Fruit fly (Drosophila melanogaster) whole organism, embryonic: ENCODE measurements around the gene CG5641.
A peak's percentile ranks its signal among the peaks of the same experiment; 100 is the strongest.

ENCODE experiments used
- Atf3 ChIP-seq: fragments of 200-800 bp; sonication (Bioruptor generic); optimal IDR thresholded peaks from 3 replicates; lab custom pipeline; 2016; ENCODE audit warnings: missing biosample characterization, missing genetic modification characterization
- CG10979 ChIP-seq: fragments of 200-800 bp; sonication (Bioruptor generic); optimal IDR thresholded peaks from 2 replicates; lab custom pipeline; 2018; ENCODE audit warnings: missing biosample characterization, mild to moderate bottlenecking, missing genetic modification characterization, moderate library complexity
- CG11695 ChIP-seq: fragments of 200-800 bp; sonication (Bioruptor generic); IDR thresholded peaks from 3 replicates; pipeline ENCODE4 v1.3.6; 2022; ENCODE audit warnings: missing biosample characterization, missing genetic modification characterization
- CG1233 ChIP-seq: fragments of 200-800 bp; sonication (Bioruptor generic); optimal IDR thresholded peaks from 4 replicates; lab custom pipeline; 2018; ENCODE audit warnings: missing biosample characterization, mild to moderate bottlenecking, missing genetic modification characterization
- CG12391 ChIP-seq: fragments of 200-800 bp; sonication (Bioruptor generic); optimal IDR thresholded peaks from 3 replicates; lab custom pipeline; 2018; ENCODE audit warnings: missing biosample characterization, mild to moderate bottlenecking, missing genetic modification characterization, moderate library complexity
- CG13296 ChIP-seq: fragments of 200-800 bp; sonication (Bioruptor generic); optimal IDR thresholded peaks from 3 replicates; lab custom pipeline; 2018; ENCODE audit warnings: missing biosample characterization, mild to moderate bottlenecking, missing genetic modification characterization
- CG13894 ChIP-seq: fragments of 200-800 bp; sonication (Bioruptor generic); optimal IDR thresholded peaks from 3 replicates; lab custom pipeline; 2018; ENCODE audit warnings: missing biosample characterization, mild to moderate bottlenecking, missing genetic modification characterization, moderate library complexity
- CG14014 ChIP-seq: fragments of 200-800 bp; sonication (Bioruptor generic); IDR thresholded peaks from 2 replicates; pipeline ENCODE4 v1.3.6; 2022; ENCODE audit warnings: missing biosample characterization, missing genetic modification characterization
- CG14710 ChIP-seq: fragments of 200-800 bp; sonication (Bioruptor generic); optimal IDR thresholded peaks from 3 replicates; lab custom pipeline; 2019; ENCODE audit warnings: missing biosample characterization, mild to moderate bottlenecking, missing genetic modification characterization, moderate library complexity
- CG15696 ChIP-seq: fragments of 200-800 bp; sonication (Bioruptor generic); optimal IDR thresholded peaks from 2 replicates; lab custom pipeline; 2019; ENCODE audit warnings: missing biosample characterization, mild to moderate bottlenecking, missing genetic modification characterization, moderate library complexity
- CG17328 ChIP-seq: fragments of 200-800 bp; sonication (Bioruptor generic); IDR thresholded peaks from 2 replicates; pipeline ENCODE4 v1.3.6; 2022; ENCODE audit warnings: missing biosample characterization, missing genetic modification characterization
- CG3726 ChIP-seq: fragments of 200-800 bp; sonication (Bioruptor generic); IDR thresholded peaks from 3 replicates; pipeline ENCODE4, ENCODE4 v1.3.6; 2022; ENCODE audit warnings: missing biosample characterization, missing genetic modification characterization
- CG7839 ChIP-seq: fragments of 200-800 bp; sonication (Bioruptor generic); optimal IDR thresholded peaks from 3 replicates; lab custom pipeline; 2018; ENCODE audit warnings: missing biosample characterization, mild to moderate bottlenecking, missing genetic modification characterization, moderate library complexity
- CG9437 ChIP-seq: fragments of 200-800 bp; sonication (Bioruptor generic); optimal IDR thresholded peaks from 2 replicates; lab custom pipeline; 2018; ENCODE audit warnings: missing biosample characterization, mild to moderate bottlenecking, missing genetic modification characterization
- Chrac-16 ChIP-seq: fragments of 200-800 bp; sonication (Bioruptor generic); optimal IDR thresholded peaks from 3 replicates; lab custom pipeline; 2016; ENCODE audit warnings: missing biosample characterization, missing genetic modification characterization
- Gug ChIP-seq: fragments of 200-800 bp; sonication (Bioruptor generic); IDR thresholded peaks from 4 replicates; pipeline ENCODE4 v1.3.6; 2022; ENCODE audit warnings: missing biosample characterization, missing genetic modification characterization
- H2.0 ChIP-seq: fragments of 200-800 bp; sonication (Bioruptor generic); IDR thresholded peaks from 2 replicates; pipeline ENCODE4 v1.3.6; 2022; ENCODE audit warnings: missing biosample characterization, missing genetic modification characterization
- Hsf ChIP-seq: fragments of 200-800 bp; sonication (Bioruptor generic); optimal IDR thresholded peaks from 3 replicates; lab custom pipeline; 2016; ENCODE audit warnings: missing biosample characterization, missing genetic modification characterization
- MBD-R2 ChIP-seq: fragments of 200-800 bp; sonication (Bioruptor generic); IDR thresholded peaks from 2 replicates; pipeline ENCODE4 v1.3.6; 2022; ENCODE audit warnings: missing biosample characterization, missing genetic modification characterization
- Oli ChIP-seq: fragments of 200-800 bp; sonication (Bioruptor generic); optimal IDR thresholded peaks from 2 replicates; lab custom pipeline; 2018; ENCODE audit warnings: missing biosample characterization, mild to moderate bottlenecking, missing genetic modification characterization, moderate library complexity
- Optix ChIP-seq: fragments of 200-800 bp; sonication (Bioruptor generic); IDR thresholded peaks from 3 replicates; pipeline ENCODE4 v1.3.6; 2022; ENCODE audit warnings: missing biosample characterization, missing genetic modification characterization
- Sox102F ChIP-seq: fragments of 200-800 bp; sonication (Bioruptor generic); optimal IDR thresholded peaks from 2 replicates; lab custom pipeline; 2018; ENCODE audit warnings: missing biosample characterization, mild to moderate bottlenecking, missing genetic modification characterization, moderate library complexity
- Xbp1 ChIP-seq: fragments of 200-800 bp; sonication (Bioruptor generic); optimal IDR thresholded peaks from 3 replicates; lab custom pipeline; 2016; ENCODE audit warnings: missing biosample characterization, mild to moderate bottlenecking, missing genetic modification characterization
- bsh ChIP-seq, 2 experiments: fragments of 200-800 bp; sonication (Bioruptor generic); optimal IDR thresholded peaks; 2 replicates each; lab custom pipeline; 2017 to 2018; ENCODE audit warnings: mild to moderate bottlenecking in 2 of 2, missing biosample characterization in 2 of 2, missing genetic modification characterization in 2 of 2, moderate library complexity in 1 of 2
- corto ChIP-seq: fragments of 200-800 bp; sonication (Bioruptor generic); optimal IDR thresholded peaks from 2 replicates; lab custom pipeline; 2016; ENCODE audit warnings: missing biosample characterization, mild to moderate bottlenecking, missing genetic modification characterization, moderate library complexity
- dimm ChIP-seq: fragments of 200-800 bp; sonication (Bioruptor generic); IDR thresholded peaks from 2 replicates; pipeline ENCODE4 v1.3.6; 2022; ENCODE audit warnings: missing biosample characterization, missing genetic modification characterization
- esg ChIP-seq: fragments of 200-800 bp; sonication (Bioruptor generic); conservative IDR thresholded peaks from 2 replicates; pipeline ENCODE4 v1.3.6; 2022; ENCODE audit warnings: missing biosample characterization, missing genetic modification characterization
- fd3F ChIP-seq: fragments of 200-800 bp; sonication (Bioruptor generic); optimal IDR thresholded peaks from 2 replicates; lab custom pipeline; 2018; ENCODE audit warnings: missing biosample characterization, mild to moderate bottlenecking, missing genetic modification characterization, moderate library complexity
- fd64A ChIP-seq: fragments of 200-800 bp; sonication (Bioruptor generic); optimal IDR thresholded peaks from 3 replicates; lab custom pipeline; 2018; ENCODE audit warnings: missing biosample characterization, mild to moderate bottlenecking, missing genetic modification characterization
- fd96Cb ChIP-seq: fragments of 200-800 bp; sonication (Bioruptor generic); optimal IDR thresholded peaks from 2 replicates; lab custom pipeline; 2018; ENCODE audit warnings: missing biosample characterization, mild to moderate bottlenecking, missing genetic modification characterization, moderate library complexity
- gcm ChIP-seq: fragments of 200-800 bp; sonication (Bioruptor generic); optimal IDR thresholded peaks from 2 replicates; lab custom pipeline; 2019; ENCODE audit warnings: missing biosample characterization, mild to moderate bottlenecking, missing genetic modification characterization, moderate library complexity
- gem ChIP-seq: fragments of 200-800 bp; sonication (Bioruptor generic); optimal IDR thresholded peaks from 2 replicates; lab custom pipeline; 2019; ENCODE audit warnings: missing biosample characterization, mild to moderate bottlenecking, missing genetic modification characterization, moderate library complexity
- grn ChIP-seq: fragments of 200-800 bp; sonication (Bioruptor generic); optimal IDR thresholded peaks from 3 replicates; lab custom pipeline; 2017; ENCODE audit warnings: missing biosample characterization, missing genetic modification characterization
- insv ChIP-seq, 2 experiments: fragments of 200-800 bp; sonication (Bioruptor generic); optimal IDR thresholded peaks; 3 replicates each; lab custom pipeline; 2016 to 2018; ENCODE audit warnings: missing biosample characterization in 2 of 2, missing genetic modification characterization in 2 of 2
- lbe ChIP-seq: fragments of 200-800 bp; sonication (Bioruptor generic); optimal IDR thresholded peaks from 2 replicates; lab custom pipeline; 2016; ENCODE audit warnings: missing biosample characterization, mild to moderate bottlenecking, missing genetic modification characterization
- lmd ChIP-seq: fragments of 200-800 bp; sonication (Bioruptor generic); IDR thresholded peaks from 2 replicates; pipeline ENCODE4 v1.3.6; 2022; ENCODE audit warnings: missing biosample characterization, missing genetic modification characterization
- luna ChIP-seq: fragments of 200-800 bp; sonication (Bioruptor generic); optimal IDR thresholded peaks from 2 replicates; lab custom pipeline; 2016; ENCODE audit warnings: missing biosample characterization, missing genetic modification characterization
- nmo ChIP-seq: fragments of 200-800 bp; sonication (Bioruptor generic); optimal IDR thresholded peaks from 2 replicates; lab custom pipeline; 2018; ENCODE audit warnings: missing biosample characterization, mild to moderate bottlenecking, missing genetic modification characterization, moderate library complexity
- p53 ChIP-seq: fragments of 200-800 bp; sonication (Bioruptor generic); optimal IDR thresholded peaks from 2 replicates; lab custom pipeline; 2016; ENCODE audit warnings: missing biosample characterization, missing genetic modification characterization
- pan ChIP-seq, 4 experiments: fragments of >200 bp in 3 of 4; fragments of 200-800 bp in 1 of 4; sonication (Bioruptor generic) in 1 of 4; optimal IDR thresholded peaks in 3 of 4; IDR thresholded peaks in 1 of 4; 2 replicates each; pipeline versions ENCODE4 v1.3.6 to Lab custom; 2017 to 2022; ENCODE audit warnings: missing biosample characterization in 2 of 4, missing genetic modification characterization in 2 of 4, mixed read lengths in 1 of 4
- pita ChIP-seq: fragments of 200-800 bp; sonication (Bioruptor generic); optimal IDR thresholded peaks from 2 replicates; lab custom pipeline; 2017; ENCODE audit warnings: missing biosample characterization, mild to moderate bottlenecking, missing genetic modification characterization
- pzg ChIP-seq: fragments of 200-800 bp; sonication (Bioruptor generic); optimal IDR thresholded peaks from 3 replicates; lab custom pipeline; 2018; ENCODE audit warnings: missing biosample characterization, mild to moderate bottlenecking, missing genetic modification characterization, moderate library complexity
- sim ChIP-seq: fragments of 200-800 bp; sonication (Bioruptor generic); IDR thresholded peaks from 2 replicates; pipeline ENCODE4 v1.3.6; 2022; ENCODE audit warnings: missing biosample characterization, missing genetic modification characterization
- tap ChIP-seq: fragments of 200-800 bp; optimal IDR thresholded peaks from 3 replicates; lab custom pipeline; 2019; ENCODE audit warnings: missing biosample characterization, mild to moderate bottlenecking, missing genetic modification characterization, moderate library complexity
- tin ChIP-seq: fragments of 200-800 bp; sonication (Bioruptor generic); optimal IDR thresholded peaks from 3 replicates; lab custom pipeline; 2016; ENCODE audit warnings: missing biosample characterization, missing genetic modification characterization
- trem ChIP-seq: fragments of 200-800 bp; optimal IDR thresholded peaks from 3 replicates; lab custom pipeline; 2019; ENCODE audit warnings: missing biosample characterization, mild to moderate bottlenecking, missing genetic modification characterization, moderate library complexity
- unc-4 ChIP-seq: fragments of 200-800 bp; sonication (Bioruptor generic); IDR thresholded peaks from 2 replicates; pipeline ENCODE4 v1.3.6; 2022; ENCODE audit warnings: missing biosample characterization, missing genetic modification characterization; ENCODE audit not compliant: partially characterized antibody

Gene CG5641

DNA sequence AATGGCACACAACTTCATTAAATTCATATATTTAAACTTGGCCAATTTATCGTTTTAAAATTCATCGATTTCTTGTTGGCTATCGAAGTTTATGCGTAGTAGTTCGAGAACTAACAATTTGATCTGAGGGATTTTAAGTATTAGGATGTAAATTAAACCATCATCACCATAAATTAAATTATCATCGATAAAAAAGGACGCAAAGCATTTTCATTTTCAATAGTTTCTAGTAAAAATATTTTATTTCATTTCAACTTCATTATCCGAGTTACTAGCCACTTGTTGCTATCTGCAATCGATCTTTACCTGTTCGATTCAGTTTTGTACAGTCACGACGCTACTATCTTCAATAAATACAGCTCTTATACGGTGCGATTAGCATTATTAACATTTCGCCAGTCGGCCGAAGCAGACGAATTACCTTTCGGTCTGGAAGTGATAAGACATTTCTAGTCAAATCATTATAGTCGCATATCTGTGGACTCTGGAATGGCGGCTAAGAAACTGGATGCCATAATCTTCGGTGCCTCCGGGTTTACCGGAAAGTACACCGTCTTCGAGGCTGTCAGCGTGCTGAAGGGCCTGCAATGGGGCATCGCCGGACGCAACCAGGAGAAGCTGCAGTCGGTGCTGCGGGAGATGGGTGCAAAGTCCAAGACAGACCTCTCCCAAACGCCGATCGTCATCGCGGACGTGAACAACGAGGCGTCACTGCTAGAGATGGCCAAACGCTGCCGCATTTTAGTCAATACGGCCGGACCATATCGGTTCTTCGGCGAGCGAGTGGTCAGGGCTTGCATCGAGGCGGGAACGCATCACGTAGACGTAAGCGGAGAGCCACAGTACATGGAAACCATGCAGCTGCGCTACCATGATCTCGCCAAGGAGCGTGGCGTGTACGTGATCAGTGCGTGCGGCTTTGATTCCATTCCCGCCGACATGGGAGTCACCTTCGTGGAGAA, 22.6 kb downstream of the CG5641 start, which contains the start of gene CG5167 (continued):
- no peak for TF ChIP-seq fd64A (GFP tag; lab: Kevin White, UChicago)
- TF ChIP-seq CG14710 (tag; lab: Kevin White, UChicago): peak; percentile 51
- peak; percentile 54 for TF ChIP-seq CG17328
- TF ChIP-seq nmo (GFP tag; lab: Kevin White, UChicago): peak; percentile 22
- peak; percentile 5 for TF ChIP-seq pzg (GFP tag; lab: Kevin White, UChicago)
- peak; percentile 16; the same call in 1 of the 2 replicates for TF ChIP-seq lmd (GFP tag; lab: Robert Waterston, UW)
- TF ChIP-seq luna (GFP tag; lab: Kevin White, UChicago): peak; percentile 22
- TF ChIP-seq Hsf (GFP tag; lab: Kevin White, UChicago): no peak
- TF ChIP-seq lbe (GFP tag; lab: Kevin White, UChicago): peak; percentile 12
- TF ChIP-seq CG7839 (tag; lab: Kevin White, UChicago): peak; percentile 39
- peak; percentile 60 for TF ChIP-seq tap (tag; lab: Kevin White, UChicago)
- TF ChIP-seq H2.0: no peak
- TF ChIP-seq CG13296 (GFP tag; lab: Kevin White, UChicago): peak; percentile 31
- TF ChIP-seq unc-4 (GFP tag; lab: Robert Waterston, UW): peak; percentile 39; the same call in 1 of the 2 replicates
- no peak; the same call in 3 of the 4 replicates for TF ChIP-seq Gug
- TF ChIP-seq dimm (GFP tag; lab: Robert Waterston, UW): no peak
- TF ChIP-seq Chrac-16 (GFP tag; lab: Kevin White, UChicago): peak; percentile 35
- peak; percentile 72 for TF ChIP-seq CG12391 (tag; lab: Kevin White, UChicago)
- peak; percentile 28 to 82 for TF ChIP-seq bsh (GFP tag; optimal IDR thresholded peaks at IDR 0.05; lab: Kevin White, UChicago)
- TF ChIP-seq CG13894 (tag; lab: Kevin White, UChicago): peak; percentile 13
- TF ChIP-seq corto (GFP tag; lab: Kevin White, UChicago): peak; percentile 35
- no peak for TF ChIP-seq sim (GFP tag; lab: Robert Waterston, UW)
- peak; percentile 19 for TF ChIP-seq gcm (GFP tag; lab: Kevin White, UChicago)
- no peak for TF ChIP-seq CG14014 (GFP tag; lab: Robert Waterston, UW)
- no peak for TF ChIP-seq p53
- peak; percentile 93 for TF ChIP-seq grn (GFP tag; lab: Kevin White, UChicago)
- TF ChIP-seq esg: no peak
- peak; percentile 58 for TF ChIP-seq trem
- no peak for TF ChIP-seq CG3726 (GFP tag; lab: Robert Waterston, UW)
- peak; percentile 61 for TF ChIP-seq CG10979 (tag; lab: Kevin White, UChicago)
- TF ChIP-seq insv (GFP tag; optimal IDR thresholded peaks at IDR 0.05; lab: Kevin White, UChicago): peak in 1 of 2 experiments; percentile 4
- TF ChIP-seq CG15696 (tag; lab: Kevin White, UChicago): peak; percentile 39
- no peak for TF ChIP-seq Optix (GFP tag; lab: Robert Waterston, UW)
- peak; percentile 18 for TF ChIP-seq tin (GFP tag; lab: Kevin White, UChicago)
- TF ChIP-seq MBD-R2 (GFP tag; lab: Robert Waterston, UW): peak; percentile 21; the same call in 1 of the 2 replicates
- peak; percentile 2 for TF ChIP-seq Oli (tag; lab: Kevin White, UChicago)
- no peak for TF ChIP-seq Atf3
- TF ChIP-seq CG9437 (GFP tag; lab: Kevin White, UChicago): peak; percentile 85
- peak; percentile 27; the same call in 1 of the 3 replicates for TF ChIP-seq CG11695 (GFP tag; lab: Robert Waterston, UW)
- TF ChIP-seq CG1233: no peak
- peak; percentile 28 for TF ChIP-seq Xbp1
- peak; percentile 3 for TF ChIP-seq fd3F (GFP tag; lab: Kevin White, UChicago)
- TF ChIP-seq Sox102F (GFP tag; lab: Kevin White, UChicago): peak; percentile 38
- no peak for TF ChIP-seq pita (GFP tag; lab: Kevin White, UChicago)
- peak; percentile 9 for TF ChIP-seq fd96Cb (tag; lab: Kevin White, UChicago)
- no peak for TF ChIP-seq pan (optimal IDR thresholded peaks at IDR 0.05; lab: Kevin White, UChicago)
- no peak for TF ChIP-seq pan (GFP tag; optimal IDR thresholded peaks at IDR 0.05 in 1 of 2, IDR thresholded peaks at IDR 0.05 in 1 of 2)
- peak; percentile 78 for TF ChIP-seq gem (tag; lab: Kevin White, UChicago)
